Worm (Caenorhabditis elegans) whole organism, L4 larva: ENCODE data around the gene F48G7.8.

Source experiments
- D1046.2 ChIP-seq: fragments of 200-800 bp; sonication (Bioruptor generic); IDR thresholded peaks from 2 replicates; pipeline ENCODE4 v1.3.6; 2022; ENCODE audit warnings: missing genetic modification characterization, missing compliant biosample characterization
- F10B5.3 ChIP-seq: sonication (generic microtip); optimal IDR thresholded peaks from 2 replicates; lab custom pipeline; 2016; ENCODE audit warnings: mild to moderate bottlenecking, missing genetic modification characterization, missing compliant biosample characterization
- F26F4.8 ChIP-seq: fragments of 200-800 bp; sonication (Bioruptor generic); conservative IDR thresholded peaks from 2 replicates; pipeline ENCODE4 v1.3.6; 2022; ENCODE audit warnings: missing genetic modification characterization, missing compliant biosample characterization
- F37D6.2 ChIP-seq: sonication (generic microtip); optimal IDR thresholded peaks from 2 replicates; lab custom pipeline; 2016; ENCODE audit warnings: mild to moderate bottlenecking, missing genetic modification characterization, missing compliant biosample characterization
- T26A8.4 ChIP-seq: fragments of 200-800 bp; sonication (Bioruptor generic); IDR thresholded peaks from 2 replicates; pipeline ENCODE4 v1.3.6; 2022; ENCODE audit warnings: missing genetic modification characterization, missing compliant biosample characterization
- Y105C5A.15 ChIP-seq: fragments of 200-800 bp; sonication (Bioruptor generic); IDR thresholded peaks from 2 replicates; pipeline ENCODE4 v1.3.6; 2022; ENCODE audit warnings: missing genetic modification characterization, missing compliant biosample characterization
- Y75B8A.6 ChIP-seq: fragments of 200-800 bp; sonication (Bioruptor generic); IDR thresholded peaks from 2 replicates; pipeline ENCODE4 v1.3.6; 2022; ENCODE audit warnings: missing genetic modification reagents, missing genetic modification characterization, missing compliant biosample characterization
- ZK337.2 ChIP-seq: fragments of 200-800 bp; sonication (Bioruptor generic); IDR thresholded peaks from 2 replicates; pipeline ENCODE4 v1.3.6; 2022; ENCODE audit warnings: missing genetic modification reagents, missing genetic modification characterization, missing compliant biosample characterization
- ZK546.5 ChIP-seq, 2 experiments: sonication (generic microtip); optimal IDR thresholded peaks; 2 replicates each; lab custom pipeline; 2017; ENCODE audit warnings: missing biosample characterization in 2 of 2, missing genetic modification characterization in 2 of 2
- aha-1 ChIP-seq: fragments of 150-350 bp; peaks from one replicate; lab custom pipeline; 2014; ENCODE audit warnings: missing biosample characterization, missing genetic modification characterization
- aly-2 ChIP-seq: sonication (generic microtip); optimal IDR thresholded peaks from 2 replicates; lab custom pipeline; 2018; ENCODE audit warnings: missing biosample characterization, missing genetic modification characterization
- ama-1 ChIP-seq: fragments of 150-350 bp; optimal IDR thresholded peaks from 2 replicates; lab custom pipeline; 2014; ENCODE audit warnings: inconsistent platforms, mixed read lengths
- attf-4 ChIP-seq: sonication (generic microtip); optimal IDR thresholded peaks from 3 replicates; lab custom pipeline; 2017; ENCODE audit warnings: missing biosample characterization, missing genetic modification characterization
- ceh-28 ChIP-seq: fragments of 150-350 bp; optimal IDR thresholded peaks from 2 replicates; lab custom pipeline; 2014; ENCODE audit warnings: missing biosample characterization, missing genetic modification reagents, missing genetic modification characterization
- ceh-32 ChIP-seq: sonication (generic microtip); optimal IDR thresholded peaks from 2 replicates; lab custom pipeline; 2016; ENCODE audit warnings: mild to moderate bottlenecking, missing genetic modification characterization, missing compliant biosample characterization; ENCODE audit not compliant: poor library complexity
- ceh-44 ChIP-seq: fragments of 200-800 bp; sonication (Bioruptor generic); IDR thresholded peaks from 2 replicates; pipeline ENCODE4 v1.3.6; 2022; ENCODE audit warnings: missing genetic modification reagents, missing genetic modification characterization, missing compliant biosample characterization
- ces-1 ChIP-seq: fragments of 150-350 bp; sonication (generic microtip); optimal IDR thresholded peaks from 4 replicates; lab custom pipeline; 2014; ENCODE audit warnings: missing biosample characterization, missing genetic modification reagents, missing genetic modification characterization
- cey-2 ChIP-seq: sonication (generic microtip); optimal IDR thresholded peaks from 3 replicates; lab custom pipeline; 2017; ENCODE audit warnings: missing genetic modification characterization, mild to moderate bottlenecking, missing compliant biosample characterization, antibody characterized with exemption, borderline replicate concordance; ENCODE audit not compliant: insufficient read depth
- ctbp-1 ChIP-seq: fragments of 200-800 bp; sonication (Bioruptor generic); IDR thresholded peaks from 2 replicates; pipeline ENCODE4 v1.3.6; 2022; ENCODE audit warnings: missing genetic modification reagents, missing genetic modification characterization, missing compliant biosample characterization
- daf-12 ChIP-seq: fragments of 150-350 bp; optimal IDR thresholded peaks from 2 replicates; lab custom pipeline; 2014; ENCODE audit warnings: missing biosample characterization, missing genetic modification reagents, missing genetic modification characterization
- dmd-8 ChIP-seq: fragments of 200-800 bp; sonication (Bioruptor generic); IDR thresholded peaks from 2 replicates; pipeline ENCODE4 v1.3.6; 2022; ENCODE audit warnings: missing genetic modification characterization, missing compliant biosample characterization
- dmd-9 ChIP-seq: fragments of 200-800 bp; sonication (Bioruptor generic); IDR thresholded peaks from 2 replicates; pipeline ENCODE4 v1.3.6; 2022; ENCODE audit warnings: missing genetic modification reagents, missing genetic modification characterization, missing compliant biosample characterization
- dpl-1 ChIP-seq: fragments of 150-350 bp; optimal IDR thresholded peaks from 2 replicates; lab custom pipeline; 2014; ENCODE audit warnings: missing biosample characterization, missing genetic modification reagents, missing genetic modification characterization
- lin-1 ChIP-seq: fragments of 200-800 bp; sonication (Bioruptor generic); IDR thresholded peaks from 2 replicates; pipeline ENCODE4 v1.3.6; 2022; ENCODE audit warnings: missing genetic modification reagents, missing genetic modification characterization, missing compliant biosample characterization
- lin-15B ChIP-seq: fragments of 150-350 bp; sonication (generic microtip); optimal IDR thresholded peaks from 3 replicates; lab custom pipeline; 2014; ENCODE audit warnings: missing biosample characterization, missing genetic modification characterization
- lin-38 ChIP-seq: fragments of 200-800 bp; sonication (Bioruptor generic); IDR thresholded peaks from 2 replicates; pipeline ENCODE4 v1.3.6; 2022; ENCODE audit warnings: missing genetic modification reagents, missing genetic modification characterization, missing compliant biosample characterization
- lin-39 ChIP-seq: fragments of 150-350 bp; optimal IDR thresholded peaks from 2 replicates; lab custom pipeline; 2014; ENCODE audit warnings: missing biosample characterization, missing genetic modification reagents, missing genetic modification characterization
- lir-3 ChIP-seq: sonication (generic microtip); optimal IDR thresholded peaks from 2 replicates; lab custom pipeline; 2016; ENCODE audit warnings: mild to moderate bottlenecking, missing genetic modification characterization, missing compliant biosample characterization
- lsy-2 ChIP-seq, 2 experiments: fragments of 150-350 bp in 1 of 2; sonication (generic microtip) in 1 of 2; optimal IDR thresholded peaks; 2 replicates each; lab custom pipeline; 2014 to 2017; ENCODE audit warnings: missing biosample characterization in 2 of 2, missing genetic modification characterization in 2 of 2
- madf-5 ChIP-seq, 2 experiments: fragments of 200-800 bp; sonication (Bioruptor generic); IDR thresholded peaks; 2 replicates each; pipeline ENCODE4 v1.3.6; 2022; ENCODE audit warnings: missing compliant biosample characterization in 2 of 2, missing genetic modification characterization in 2 of 2
- mdl-1 ChIP-seq, 2 experiments: fragments of 150-350 bp in 1 of 2; sonication (generic microtip) in 1 of 2; optimal IDR thresholded peaks; 2 replicates each; lab custom pipeline; 2014 to 2017; ENCODE audit warnings: missing biosample characterization in 2 of 2, missing genetic modification characterization in 2 of 2
- mep-1 ChIP-seq: fragments of 150-350 bp; sonication (generic microtip); optimal IDR thresholded peaks from 3 replicates; lab custom pipeline; 2014; ENCODE audit warnings: missing biosample characterization, missing genetic modification characterization
- mes-2 ChIP-seq: sonication (generic microtip); optimal IDR thresholded peaks from 2 replicates; lab custom pipeline; 2016; ENCODE audit warnings: missing genotype, mild to moderate bottlenecking, missing genetic modification characterization, missing compliant biosample characterization; ENCODE audit not compliant: poor library complexity, severe bottlenecking
- mxl-3 ChIP-seq: fragments of 200-800 bp; sonication (Bioruptor generic); optimal IDR thresholded peaks from 2 replicates; lab custom pipeline; 2018; ENCODE audit warnings: mild to moderate bottlenecking, missing genetic modification characterization, missing compliant biosample characterization
- nhr-25 ChIP-seq: sonication (generic microtip); optimal IDR thresholded peaks from 2 replicates; lab custom pipeline; 2017; ENCODE audit warnings: missing genetic modification characterization, mild to moderate bottlenecking, missing compliant biosample characterization, antibody characterized with exemption, moderate library complexity, borderline replicate concordance; ENCODE audit not compliant: insufficient read depth
- nhr-41 ChIP-seq: fragments of 200-800 bp; sonication (Bioruptor generic); IDR thresholded peaks from 2 replicates; pipeline ENCODE4 v1.3.6; 2022; ENCODE audit warnings: missing genetic modification reagents, missing genetic modification characterization, missing compliant biosample characterization
- nhr-42 ChIP-seq: fragments of 200-800 bp; sonication (Bioruptor generic); IDR thresholded peaks from 2 replicates; pipeline ENCODE4 v1.3.6; 2022; ENCODE audit warnings: missing genetic modification characterization, missing compliant biosample characterization
- nhr-76 ChIP-seq: fragments of 150-350 bp; optimal IDR thresholded peaks from 2 replicates; lab custom pipeline; 2014; ENCODE audit warnings: missing biosample characterization, missing genetic modification characterization
- php-3 ChIP-seq: fragments of 200-800 bp; sonication (Bioruptor generic); IDR thresholded peaks from 2 replicates; pipeline ENCODE4 v1.3.6; 2022; ENCODE audit warnings: missing genetic modification reagents, missing genetic modification characterization, missing compliant biosample characterization
- rbr-2 ChIP-seq: sonication (generic microtip); optimal IDR thresholded peaks from 2 replicates; lab custom pipeline; 2016; ENCODE audit warnings: missing genotype, missing genetic modification characterization, missing compliant biosample characterization
- set-16 ChIP-seq: fragments of 200-800 bp; sonication (Bioruptor generic); IDR thresholded peaks from 2 replicates; pipeline ENCODE4 v1.3.6; 2022; ENCODE audit warnings: missing genetic modification reagents, missing genetic modification characterization, missing compliant biosample characterization
- spr-1 ChIP-seq: sonication (generic microtip); optimal IDR thresholded peaks from 2 replicates; lab custom pipeline; 2016; ENCODE audit warnings: mild to moderate bottlenecking, missing genetic modification characterization, missing compliant biosample characterization
- spr-3 ChIP-seq: fragments of 200-800 bp; sonication (Bioruptor generic); optimal IDR thresholded peaks from 2 replicates; lab custom pipeline; 2018; ENCODE audit warnings: mild to moderate bottlenecking, missing genetic modification characterization, missing compliant biosample characterization
- tag-97 ChIP-seq: fragments of 200-800 bp; sonication (Bioruptor generic); IDR thresholded peaks from 2 replicates; pipeline ENCODE4 v1.3.6; 2022; ENCODE audit warnings: missing genetic modification characterization, missing compliant biosample characterization
- unc-130 ChIP-seq: sonication (generic microtip); optimal IDR thresholded peaks from 2 replicates; lab custom pipeline; 2016; ENCODE audit warnings: missing genetic modification reagents, missing genetic modification characterization, missing compliant biosample characterization
- unc-62 ChIP-seq, 3 experiments: fragments of 150-350 bp in 1 of 3; sonication (generic microtip); optimal IDR thresholded peaks in 2 of 3; peaks in 1 of 3; 1 replicate in 1 of 3; 2 replicates in 2 of 3; lab custom pipeline; 2014 to 2017; ENCODE audit warnings: missing biosample characterization in 3 of 3, missing genetic modification characterization in 3 of 3, missing genetic modification reagents in 3 of 3, missing genotype in 1 of 3
- vab-7 ChIP-seq: fragments of 200-800 bp; sonication (Bioruptor generic); IDR thresholded peaks from 2 replicates; pipeline ENCODE4 v1.3.6; 2022; ENCODE audit warnings: missing genetic modification reagents, missing genetic modification characterization, missing compliant biosample characterization
- zag-1 ChIP-seq: fragments of 150-350 bp; optimal IDR thresholded peaks from 2 replicates; lab custom pipeline; 2014; ENCODE audit warnings: missing biosample characterization, missing genetic modification characterization
- zfp-3 ChIP-seq: fragments of 200-800 bp; sonication (Bioruptor generic); conservative IDR thresholded peaks from 2 replicates; pipeline ENCODE4 v1.3.6; 2022; ENCODE audit warnings: missing genetic modification reagents, missing genetic modification characterization, missing compliant biosample characterization
- zip-11 ChIP-seq: fragments of 200-800 bp; sonication (Bioruptor generic); IDR thresholded peaks from 2 replicates; pipeline ENCODE4 v1.3.6; 2022; ENCODE audit warnings: missing genetic modification characterization, missing compliant biosample characterization
- zip-2 ChIP-seq: fragments of 150-350 bp; optimal IDR thresholded peaks from 2 replicates; lab custom pipeline; 2014; ENCODE audit warnings: missing biosample characterization, missing genetic modification characterization
- ztf-11 ChIP-seq: fragments of 150-350 bp; optimal IDR thresholded peaks from 2 replicates; lab custom pipeline; 2014; ENCODE audit warnings: missing biosample characterization, missing genetic modification characterization

The F48G7.8 gene

ce11 chrV:619054-619453 lies 8.4 kb downstream of the F48G7.8 start, which contains the start of gene F48G7.4 (continued):
- 0 out of 2 replicates have a peak, but pooled peaks have one; percentile 33 for TF ChIP-seq tag-97 (GFP tag; lab: Robert Waterston, UW)
- no peak for TF ChIP-seq zfp-3
- TF ChIP-seq lin-38 (GFP tag; lab: Robert Waterston, UW), result no peak
- peak; percentile 73 for TF ChIP-seq mep-1 (tag; lab: Kevin White, UChicago)
- TF ChIP-seq lin-1 (GFP tag; lab: Robert Waterston, UW), result no peak
- no peak for TF ChIP-seq nhr-25 (tag; lab: Kevin White, UChicago)
- TF ChIP-seq mes-2 (tag; lab: Kevin White, UChicago), result peak; percentile 56
- no peak for TF ChIP-seq attf-4 (tag; lab: Kevin White, UChicago)
- TF ChIP-seq Y105C5A.15, result no peak
- TF ChIP-seq dmd-9 (GFP tag; lab: Robert Waterston, UW), result no peak
- TF ChIP-seq aly-2, result no peak
- no peak for TF ChIP-seq daf-12
- TF ChIP-seq rbr-2 (tag; lab: Kevin White, UChicago), result peak; percentile 84
- no peak for TF ChIP-seq nhr-41
- TF ChIP-seq nhr-76 (tag; lab: Kevin White, UChicago), result no peak
- TF ChIP-seq T26A8.4 (GFP tag; lab: Robert Waterston, UW), result no peak
- no peak for TF ChIP-seq lin-15B (tag; lab: Kevin White, UChicago)
- TF ChIP-seq set-16, result no peak
- TF ChIP-seq ctbp-1, result no peak
- TF ChIP-seq unc-62 (GFP tag; optimal IDR thresholded peaks at IDR 0.05 in 1 of 2; lab: Kevin White, UChicago), result peak in 1 of 2 experiments; percentile 99
- no peak for TF ChIP-seq unc-62 (tag; optimal IDR thresholded peaks at IDR 0.05; lab: Kevin White, UChicago)
- TF ChIP-seq zip-11 (GFP tag; lab: Robert Waterston, UW), result no peak
- no peak for TF ChIP-seq mxl-3 (GFP tag; lab: Kevin White, UChicago)
- no peak for TF ChIP-seq nhr-42 (GFP tag; lab: Robert Waterston, UW)
- no peak for TF ChIP-seq spr-1 (tag; lab: Kevin White, UChicago)
- TF ChIP-seq F10B5.3 (tag; lab: Kevin White, UChicago), result no peak
- no peak for TF ChIP-seq ceh-44 (GFP tag; lab: Robert Waterston, UW)
- TF ChIP-seq ces-1 (GFP tag; lab: Kevin White, UChicago), result no peak
- no peak for TF ChIP-seq php-3
- TF ChIP-seq lin-39 (tag; lab: Kevin White, UChicago), result no peak
- no peak for TF ChIP-seq zag-1 (tag; lab: Kevin White, UChicago)
- TF ChIP-seq ztf-11 (tag; lab: Kevin White, UChicago), result no peak
- no peak for TF ChIP-seq ceh-32 (tag; lab: Kevin White, UChicago)
- no peak for TF ChIP-seq F26F4.8
- TF ChIP-seq lsy-2 (tag; optimal IDR thresholded peaks at IDR 0.05; lab: Kevin White, UChicago), result peak; percentile 40 to 76
- TF ChIP-seq aha-1 (tag; lab: Kevin White, UChicago), result no peak
- TF ChIP-seq spr-3 (GFP tag; lab: Kevin White, UChicago), result no peak
- no peak for TF ChIP-seq lir-3 (tag; lab: Kevin White, UChicago)
- no peak for TF ChIP-seq unc-130
- no peak for TF ChIP-seq vab-7 (GFP tag; lab: Robert Waterston, UW)
- TF ChIP-seq zip-2 (tag; lab: Kevin White, UChicago), result no peak
- TF ChIP-seq madf-5 (GFP tag; IDR thresholded peaks at IDR 0.05; lab: Robert Waterston, UW), result no peak
- no peak for TF ChIP-seq dmd-8 (GFP tag; lab: Robert Waterston, UW)
- TF ChIP-seq F37D6.2 (tag; lab: Kevin White, UChicago), result peak; percentile 15
- TF ChIP-seq dpl-1, result peak; percentile 10
- no peak for TF ChIP-seq D1046.2
- peak in 1 of 2 experiments; percentile 60 for TF ChIP-seq mdl-1 (tag; optimal IDR thresholded peaks at IDR 0.05; lab: Kevin White, UChicago)
- TF ChIP-seq ZK337.2 (GFP tag; lab: Robert Waterston, UW), result no peak
- TF ChIP-seq ceh-28 (tag; lab: Kevin White, UChicago), result no peak
- TF ChIP-seq ZK546.5 (tag; optimal IDR thresholded peaks at IDR 0.05; lab: Kevin White, UChicago), result no peak
- TF ChIP-seq ama-1 (lab: Kevin White, UChicago), result no peak
- TF ChIP-seq Y75B8A.6 (GFP tag; lab: Robert Waterston, UW), result no peak
- TF ChIP-seq cey-2 (tag; lab: Kevin White, UChicago), result no peak
